Fruit fly (Drosophila melanogaster) whole organism: ENCODE data around the gene capt.

ENCODE experiments used
- EcR ChIP-seq, 2 experiments: fragments of >200 bp; optimal IDR thresholded peaks; 2 replicates each; lab custom pipeline; 2017; ENCODE audit warnings: missing biosample characterization in 2 of 2, missing genetic modification characterization in 2 of 2, missing genetic modification reagents in 2 of 2
- psq ChIP-seq: fragments of >200 bp; optimal IDR thresholded peaks from 2 replicates; lab custom pipeline; 2017

DNA sequence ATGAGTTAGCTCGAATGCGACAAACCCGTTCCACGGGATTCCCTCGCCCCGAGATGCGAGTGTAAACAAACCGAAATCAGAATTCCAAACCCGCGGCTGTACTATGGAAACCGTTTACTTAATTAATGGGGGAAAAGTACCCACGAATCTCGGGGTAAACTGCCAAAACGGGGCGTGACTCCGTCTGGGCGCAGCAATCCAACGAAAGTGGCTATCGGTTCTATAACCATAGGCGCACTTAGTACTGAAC, 35.4 kb downstream of the capt start:
- TF ChIP-seq psq (lab: Kevin White, UChicago) (no peak), EcR (GFP tag; optimal IDR thresholded peaks at IDR 0.05; lab: Kevin White, UChicago) (no peak)
